Fruit fly (Drosophila melanogaster): Measurements from ENCODE around the gene CG4080.
A peak's percentile ranks its signal among the peaks of the same experiment; 100 is the strongest.

Gene CG4080

DNA sequence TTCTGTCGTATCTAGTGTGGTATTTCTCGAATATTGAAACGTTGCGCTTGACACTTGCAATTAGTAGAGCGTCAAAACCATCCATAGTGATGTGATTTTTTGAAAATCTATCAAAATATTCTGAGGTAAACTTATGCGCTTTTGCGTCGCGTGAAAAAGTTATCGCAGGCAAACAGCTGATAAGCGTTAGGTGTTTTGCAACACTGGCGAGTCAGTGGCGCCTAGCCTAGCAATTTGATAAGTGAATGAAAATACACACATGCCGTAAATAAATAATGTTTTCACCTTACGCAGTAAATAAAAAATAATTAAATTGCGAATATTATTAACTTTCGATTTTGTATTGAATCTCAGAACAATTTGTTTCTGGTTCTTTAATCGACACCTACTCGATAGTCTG, 36.3 kb upstream of the CG4080 start, which contains the start of gene CG42526 (continued):
- peak; percentile 7 for TF ChIP-seq tin (GFP tag; optimal IDR thresholded peaks at IDR 0.05)
- TF ChIP-seq seq (GFP tag; IDR thresholded peaks at IDR 0.05), result 0 out of 2 replicates have a peak, but pooled peaks have one; percentile 12
- peak; percentile 3 for TF ChIP-seq CG13424 (tag; optimal IDR thresholded peaks at IDR 0.05)
- peak; percentile 24 for TF ChIP-seq Bdp1 (GFP tag; optimal IDR thresholded peaks at IDR 0.05)
- TF ChIP-seq shn (GFP tag; optimal IDR thresholded peaks at IDR 0.05), result peak; percentile 2
- peak; percentile 63 for TF ChIP-seq zfh2 (GFP tag; optimal IDR thresholded peaks at IDR 0.05)
- TF ChIP-seq Pdp1 (GFP tag; optimal IDR thresholded peaks at IDR 0.05), result peak; percentile 6 to 58
- TF ChIP-seq pho (GFP tag; optimal IDR thresholded peaks at IDR 0.05), result peak; percentile 56
- TF ChIP-seq Sin3A (optimal IDR thresholded peaks at IDR 0.05), result peak; percentile 25
- peak; percentile 51 for TF ChIP-seq vvl (GFP tag; IDR thresholded peaks at IDR 0.05)
- peak; percentile 39 for TF ChIP-seq CG14710 (tag; optimal IDR thresholded peaks at IDR 0.05)
- TF ChIP-seq sd (tag; optimal IDR thresholded peaks at IDR 0.05), result peak; percentile 36
- peak; percentile 45; the same call in 1 of the 2 replicates for TF ChIP-seq inv (GFP tag; IDR thresholded peaks at IDR 0.05; ENCODE audit: partially characterized antibody)
- TF ChIP-seq Nf-YB (GFP tag; optimal IDR thresholded peaks at IDR 0.05), result no peak
- TF ChIP-seq CG15073 (GFP tag; optimal IDR thresholded peaks at IDR 0.05), result no peak
- TF ChIP-seq MBD-R2 (GFP tag; IDR thresholded peaks at IDR 0.05), result peak; percentile 70
- TF ChIP-seq CG3995 (GFP tag; optimal IDR thresholded peaks at IDR 0.05), result peak; percentile 21
- TF ChIP-seq Dref (GFP tag; IDR thresholded peaks at IDR 0.05), result peak; percentile 44
- peak; percentile 22; the same call in 1 of the 2 replicates for TF ChIP-seq NFAT (GFP tag; IDR thresholded peaks at IDR 0.05)
- TF ChIP-seq CG7745 (tag; optimal IDR thresholded peaks at IDR 0.05), result no peak
- TF ChIP-seq hkb (optimal IDR thresholded peaks at IDR 0.05), result no peak
- peak; percentile 28; the same call in 1 of the 2 replicates for TF ChIP-seq hkb (GFP tag; IDR thresholded peaks at IDR 0.05)
- TF ChIP-seq CG9437 (GFP tag; optimal IDR thresholded peaks at IDR 0.05), result peak; percentile 64
- peak; percentile 27 for TF ChIP-seq Mes4 (GFP tag; optimal IDR thresholded peaks at IDR 0.05)
- no peak for TF ChIP-seq Stat92E (GFP tag; optimal IDR thresholded peaks at IDR 0.05)
- peak; percentile 75 for TF ChIP-seq row (GFP tag; IDR thresholded peaks at IDR 0.05)
- no peak for TF ChIP-seq chn (GFP tag; optimal IDR thresholded peaks at IDR 0.05)
- no peak for TF ChIP-seq Hr39 (optimal IDR thresholded peaks at IDR 0.05)
- no peak for TF ChIP-seq HLHmδ (GFP tag; optimal IDR thresholded peaks at IDR 0.05)
- peak; percentile 68 for TF ChIP-seq Dll (GFP tag; IDR thresholded peaks at IDR 0.05; ENCODE audit: partially characterized antibody)
- TF ChIP-seq Rfx (GFP tag; IDR thresholded peaks at IDR 0.05), result peak; percentile 70
- TF ChIP-seq CG11560 (tag; IDR thresholded peaks at IDR 0.05), result peak; percentile 78; the same call in 2 of the 3 replicates
- TF ChIP-seq CG32532 (GFP tag; IDR thresholded peaks at IDR 0.05), result peak; percentile 44; the same call in 1 of the 2 replicates
- TF ChIP-seq amos (GFP tag; IDR thresholded peaks at IDR 0.05; ENCODE audit: partially characterized antibody), result peak; percentile 44; the same call in 1 of the 2 replicates
- peak; percentile 31 for TF ChIP-seq CG17829 (tag; optimal IDR thresholded peaks at IDR 0.05)
- peak; percentile 36 for TF ChIP-seq Chrac-16 (GFP tag; optimal IDR thresholded peaks at IDR 0.05)
- TF ChIP-seq CG12659 (GFP tag; optimal IDR thresholded peaks at IDR 0.05), result peak; percentile 59
- peak; percentile 36 for TF ChIP-seq PHDP (tag; optimal IDR thresholded peaks at IDR 0.05)
- TF ChIP-seq chinmo (GFP tag; IDR thresholded peaks at IDR 0.05; ENCODE audit: partially characterized antibody), result 0 out of 4 replicates have a peak, but pooled peaks have one; percentile 5
- TF ChIP-seq Scr (GFP tag; IDR thresholded peaks at IDR 0.05; ENCODE audit: partially characterized antibody), result peak; percentile 57
- no peak for TF ChIP-seq CG12219 (GFP tag; optimal IDR thresholded peaks at IDR 0.05)
- peak; percentile 34 for TF ChIP-seq nmo (GFP tag; optimal IDR thresholded peaks at IDR 0.05)
- peak; percentile 34 for TF ChIP-seq az2 (GFP tag; optimal IDR thresholded peaks at IDR 0.05)
- no peak for TF ChIP-seq grn (GFP tag; optimal IDR thresholded peaks at IDR 0.05)
- TF ChIP-seq CG12104 (GFP tag; optimal IDR thresholded peaks at IDR 0.05), result no peak
- TF ChIP-seq CG6175 (GFP tag; IDR thresholded peaks at IDR 0.05), result no peak
- peak; percentile 5 for TF ChIP-seq pb (GFP tag; optimal IDR thresholded peaks at IDR 0.05)
- no peak for TF ChIP-seq gcm2 (GFP tag; optimal IDR thresholded peaks at IDR 0.05)
- TF ChIP-seq Abd-B (GFP tag; optimal IDR thresholded peaks at IDR 0.05), result peak; percentile 2
- TF ChIP-seq nom (GFP tag; optimal IDR thresholded peaks at IDR 0.05), result no peak
- no peak for TF ChIP-seq mam (GFP tag; optimal IDR thresholded peaks at IDR 0.05)

Data from whole organism, embryonic.